Fruit fly (Drosophila melanogaster): ENCODE measurements around the gene spg.

Gene spg

dm6 chr3R:28851966-28852377 lies 6.9 kb downstream of the spg start:
- no peak for TF ChIP-seq Dll (optimal IDR thresholded peaks at IDR 0.05)
- no peak for TF ChIP-seq usp (GFP tag; optimal IDR thresholded peaks at IDR 0.05)
- no peak for TF ChIP-seq EcR (GFP tag; optimal IDR thresholded peaks at IDR 0.05)
- no peak for TF ChIP-seq psq (optimal IDR thresholded peaks at IDR 0.05)
- no peak for TF ChIP-seq pan (optimal IDR thresholded peaks at IDR 0.05)
- TF ChIP-seq CG8478 (optimal IDR thresholded peaks at IDR 0.05): no peak

- TF ChIP-seq CG8478 (optimal IDR thresholded peaks at IDR 0.05) (no peak), psq (optimal IDR thresholded peaks at IDR 0.05) (no peak), EcR (GFP tag; optimal IDR thresholded peaks at IDR 0.05) (no peak), Dll (optimal IDR thresholded peaks at IDR 0.05) (no peak), usp (GFP tag; optimal IDR thresholded peaks at IDR 0.05) (no peak), pan (optimal IDR thresholded peaks at IDR 0.05) (no peak)
Measured at dm6 chr3R:28856140-28856539, 11.1 kb downstream of the spg start.

- TF ChIP-seq EcR (GFP tag; optimal IDR thresholded peaks at IDR 0.05) (no peak), CG8478 (optimal IDR thresholded peaks at IDR 0.05) (no peak), Dll (optimal IDR thresholded peaks at IDR 0.05) (no peak), pan (optimal IDR thresholded peaks at IDR 0.05) (no peak), usp (GFP tag; optimal IDR thresholded peaks at IDR 0.05) (no peak), psq (optimal IDR thresholded peaks at IDR 0.05) (no peak)
Measured at dm6 chr3R:28856829-28857228, 11.8 kb downstream of the spg start.

dm6 chr3R:28857287-28858024 lies 12.4 kb downstream of the spg start:
- no peak for TF ChIP-seq Dll (optimal IDR thresholded peaks at IDR 0.05)
- TF ChIP-seq EcR (GFP tag; optimal IDR thresholded peaks at IDR 0.05): peak in 1 of 2 experiments; percentile 4

- TF ChIP-seq psq (optimal IDR thresholded peaks at IDR 0.05) (no peak), Dll (optimal IDR thresholded peaks at IDR 0.05) (peak; percentile 54), CG8478 (optimal IDR thresholded peaks at IDR 0.05) (peak; percentile 58)
Measured at dm6 chr3R:28858241-28858647, 13.2 kb downstream of the spg start.

dm6 chr3R:28859058-28859526 lies 14.0 kb downstream of the spg start, which contains the start of gene Inx3:
Gene Inx3 (minus strand): TSS chr3R:28859497.
- TF ChIP-seq EcR (GFP tag; optimal IDR thresholded peaks at IDR 0.05): no peak
- no peak for TF ChIP-seq psq (optimal IDR thresholded peaks at IDR 0.05)
- TF ChIP-seq Dll (optimal IDR thresholded peaks at IDR 0.05): peak; percentile 81

- TF ChIP-seq Dll (optimal IDR thresholded peaks at IDR 0.05): no peak
Measured at dm6 chr3R:28860582-28860981, 15.5 kb downstream of the spg start.

- TF ChIP-seq usp (GFP tag; optimal IDR thresholded peaks at IDR 0.05) (no peak), Dll (optimal IDR thresholded peaks at IDR 0.05) (no peak), EcR (GFP tag; optimal IDR thresholded peaks at IDR 0.05) (no peak), pan (optimal IDR thresholded peaks at IDR 0.05) (no peak), CG8478 (optimal IDR thresholded peaks at IDR 0.05) (no peak), psq (optimal IDR thresholded peaks at IDR 0.05) (no peak)
Measured at dm6 chr3R:28861309-28862157, 16.5 kb downstream of the spg start.

dm6 chr3R:28870364-28870763 lies 25.3 kb downstream of the spg start:
- no peak for TF ChIP-seq pan (optimal IDR thresholded peaks at IDR 0.05)
- no peak for TF ChIP-seq Dll (optimal IDR thresholded peaks at IDR 0.05)
- no peak for TF ChIP-seq EcR (GFP tag; optimal IDR thresholded peaks at IDR 0.05)
- no peak for TF ChIP-seq usp (GFP tag; optimal IDR thresholded peaks at IDR 0.05)
- TF ChIP-seq psq (optimal IDR thresholded peaks at IDR 0.05): no peak
- TF ChIP-seq CG8478 (optimal IDR thresholded peaks at IDR 0.05): no peak

dm6 chr3R:28872605-28873004 lies 27.5 kb downstream of the spg start, which contains the start of gene Nepl17:
Gene Nepl17 (plus strand): TSS chr3R:28872905.
- TF ChIP-seq EcR (GFP tag; optimal IDR thresholded peaks at IDR 0.05) (no peak), Dll (optimal IDR thresholded peaks at IDR 0.05) (no peak), psq (optimal IDR thresholded peaks at IDR 0.05) (no peak), pan (optimal IDR thresholded peaks at IDR 0.05) (no peak), usp (GFP tag; optimal IDR thresholded peaks at IDR 0.05) (no peak), CG8478 (optimal IDR thresholded peaks at IDR 0.05) (no peak)

- TF ChIP-seq EcR (GFP tag; optimal IDR thresholded peaks at IDR 0.05) (no peak), pan (optimal IDR thresholded peaks at IDR 0.05) (no peak), usp (GFP tag; optimal IDR thresholded peaks at IDR 0.05) (no peak), psq (optimal IDR thresholded peaks at IDR 0.05) (no peak), CG8478 (optimal IDR thresholded peaks at IDR 0.05) (no peak), Dll (optimal IDR thresholded peaks at IDR 0.05) (no peak)
Measured at dm6 chr3R:28875345-28875744, 30.3 kb downstream of the spg start, which contains the start of gene Nepl18. Gene Nepl18 (plus strand): TSS chr3R:28875621.

- no peak for TF ChIP-seq CG8478 (optimal IDR thresholded peaks at IDR 0.05)
- no peak for TF ChIP-seq EcR (GFP tag; optimal IDR thresholded peaks at IDR 0.05)
- TF ChIP-seq usp (GFP tag; optimal IDR thresholded peaks at IDR 0.05): no peak
- TF ChIP-seq pan (optimal IDR thresholded peaks at IDR 0.05): no peak
- no peak for TF ChIP-seq psq (optimal IDR thresholded peaks at IDR 0.05)
- TF ChIP-seq Dll (optimal IDR thresholded peaks at IDR 0.05): no peak
Measured at dm6 chr3R:28880066-28880842, 35.2 kb downstream of the spg start, which contains the start of the genes Nepl19 and Nepl20. Gene Nepl19 (minus strand): TSS chr3R:28880122. Gene Nepl20 (plus strand): TSS chr3R:28880792.
